Worm (Caenorhabditis elegans): ENCODE results near the gene dkc-1.

dkc-1 gene

ce11 chrIII:10719057-10719456 is 29.2 kb upstream of the dkc-1 start (continued):
- no peak for TF ChIP-seq B0019.2 (GFP tag; conservative IDR thresholded peaks at IDR 0.05)
- TF ChIP-seq F57A8.1 (GFP tag; optimal IDR thresholded peaks at IDR 0.05), result no peak
- no peak for TF ChIP-seq mes-4 (tag; optimal IDR thresholded peaks at IDR 0.05)
- no peak for TF ChIP-seq D2030.7 (GFP tag; IDR thresholded peaks at IDR 0.05)
- TF ChIP-seq athp-1 (tag; optimal IDR thresholded peaks at IDR 0.05), result no peak
- no peak for TF ChIP-seq efl-1 (GFP tag; optimal IDR thresholded peaks at IDR 0.05)
- no peak for TF ChIP-seq Y56A3A.18 (GFP tag; IDR thresholded peaks at IDR 0.05)
- no peak for TF ChIP-seq C06A6.2 (GFP tag; conservative IDR thresholded peaks at IDR 0.05)
- TF ChIP-seq somi-1 (GFP tag; optimal IDR thresholded peaks at IDR 0.05), result no peak
- TF ChIP-seq F37B4.10 (GFP tag; IDR thresholded peaks at IDR 0.05), result no peak
- no peak for TF ChIP-seq egrh-3 (GFP tag; IDR thresholded peaks at IDR 0.05)
- no peak for TF ChIP-seq tlf-1 (GFP tag; optimal IDR thresholded peaks at IDR 0.05)
- TF ChIP-seq let-607 (tag; optimal IDR thresholded peaks at IDR 0.05), result no peak
- no peak for TF ChIP-seq him-1 (tag; optimal IDR thresholded peaks at IDR 0.05)
- TF ChIP-seq F22D6.2 (tag; optimal IDR thresholded peaks at IDR 0.05), result no peak
- no peak for TF ChIP-seq ceh-79 (tag; optimal IDR thresholded peaks at IDR 0.05)
- TF ChIP-seq pha-4 (tag; optimal IDR thresholded peaks at IDR 0.05), result no peak
- no peak for TF ChIP-seq nhr-27 (tag; optimal IDR thresholded peaks at IDR 0.05)
- TF ChIP-seq ccch-3 (GFP tag; optimal IDR thresholded peaks at IDR 0.05), result no peak
- peak; percentile 23 for TF ChIP-seq ztf-26 (tag; optimal IDR thresholded peaks at IDR 0.05)
- TF ChIP-seq aptf-3 (GFP tag; IDR thresholded peaks at IDR 0.05), result no peak
- no peak for TF ChIP-seq ZK185.1 (tag; optimal IDR thresholded peaks at IDR 0.05; ENCODE audit: poor library complexity, severe bottlenecking)
- peak; percentile 18 for TF ChIP-seq atf-7 (tag; optimal IDR thresholded peaks at IDR 0.05)
- TF ChIP-seq ceh-58 (GFP tag; IDR thresholded peaks at IDR 0.05), result no peak
- no peak for TF ChIP-seq unc-62 (GFP tag; optimal IDR thresholded peaks at IDR 0.05)
- no peak for TF ChIP-seq attf-5 (GFP tag; optimal IDR thresholded peaks at IDR 0.05)
- no peak for TF ChIP-seq sdz-38 (tag; optimal IDR thresholded peaks at IDR 0.05)
- no peak for TF ChIP-seq lir-1 (GFP tag; conservative IDR thresholded peaks at IDR 0.05)
- TF ChIP-seq fkh-3 (tag; optimal IDR thresholded peaks at IDR 0.05), result no peak
- TF ChIP-seq madf-3 (GFP tag; IDR thresholded peaks at IDR 0.05), result no peak
- TF ChIP-seq cebp-1 (GFP tag; IDR thresholded peaks at IDR 0.05), result no peak
- no peak for TF ChIP-seq cebp-1 (tag; optimal IDR thresholded peaks at IDR 0.05)
- TF ChIP-seq lin-54 (GFP tag; optimal IDR thresholded peaks at IDR 0.05), result no peak
- no peak for TF ChIP-seq die-1 (tag; optimal IDR thresholded peaks at IDR 0.05)
- no peak for TF ChIP-seq snpc-1.1 (tag; optimal IDR thresholded peaks at IDR 0.05; ENCODE audit: insufficient read depth)
- no peak for TF ChIP-seq rec-8 (tag; optimal IDR thresholded peaks at IDR 0.05)
- no peak for TF ChIP-seq T07F8.4 (tag; optimal IDR thresholded peaks at IDR 0.05)
- TF ChIP-seq F23B12.7 (tag; optimal IDR thresholded peaks at IDR 0.05; ENCODE audit: insufficient read depth), result no peak
- no peak for TF ChIP-seq madf-8 (GFP tag; conservative IDR thresholded peaks at IDR 0.05)
- TF ChIP-seq dox-1 (GFP tag; IDR thresholded peaks at IDR 0.05), result no peak
- no peak for TF ChIP-seq lsl-1 (GFP tag; optimal IDR thresholded peaks at IDR 0.05)
- no peak for TF ChIP-seq Y79H2A.3 (GFP tag; conservative IDR thresholded peaks at IDR 0.05)
- no peak for TF ChIP-seq F55B11.4 (tag; optimal IDR thresholded peaks at IDR 0.05; ENCODE audit: borderline replicate concordance, insufficient read depth)
- TF ChIP-seq egl-18 (GFP tag; IDR thresholded peaks at IDR 0.05), result no peak
- TF ChIP-seq sptf-2 (GFP tag; optimal IDR thresholded peaks at IDR 0.05), result no peak
- no peak for TF ChIP-seq tbp1 (GFP tag; optimal IDR thresholded peaks at IDR 0.05)
- TF ChIP-seq aptf-2 (GFP tag; conservative IDR thresholded peaks at IDR 0.05), result no peak
- no peak for TF ChIP-seq K12H6.12 (tag; optimal IDR thresholded peaks at IDR 0.05)
- TF ChIP-seq hmg-20 (GFP tag; IDR thresholded peaks at IDR 0.05), result no peak
- TF ChIP-seq mxl-1 (tag; optimal IDR thresholded peaks at IDR 0.05), result no peak
